Fruit fly (Drosophila melanogaster) whole organism, embryonic: ENCODE data around the gene ea.

Experiments
- Awh ChIP-seq: fragments of 200-800 bp; sonication (Bioruptor generic); IDR thresholded peaks from 2 replicates; pipeline ENCODE4, ENCODE4 v1.3.6; 2022; ENCODE audit warnings: missing biosample characterization, missing genetic modification characterization
- CG10147 ChIP-seq: fragments of 200-800 bp; sonication (Bioruptor generic); optimal IDR thresholded peaks from 2 replicates; lab custom pipeline; 2019; ENCODE audit warnings: missing biosample characterization, mild to moderate bottlenecking, missing genetic modification characterization, moderate library complexity
- CG10543 ChIP-seq: fragments of 200-800 bp; sonication (Bioruptor generic); optimal IDR thresholded peaks from 3 replicates; lab custom pipeline; 2017; ENCODE audit warnings: missing biosample characterization, mild to moderate bottlenecking, missing genetic modification characterization, moderate library complexity
- CG10979 ChIP-seq: fragments of 200-800 bp; sonication (Bioruptor generic); optimal IDR thresholded peaks from 2 replicates; lab custom pipeline; 2018; ENCODE audit warnings: missing biosample characterization, mild to moderate bottlenecking, missing genetic modification characterization, moderate library complexity
- CG12104 ChIP-seq: fragments of 200-800 bp; sonication (Bioruptor generic); optimal IDR thresholded peaks from 3 replicates; lab custom pipeline; 2016; ENCODE audit warnings: missing biosample characterization, missing genetic modification characterization
- CG13894 ChIP-seq: fragments of 200-800 bp; sonication (Bioruptor generic); optimal IDR thresholded peaks from 3 replicates; lab custom pipeline; 2018; ENCODE audit warnings: missing biosample characterization, mild to moderate bottlenecking, missing genetic modification characterization, moderate library complexity
- CG1602 ChIP-seq: fragments of 200-800 bp; sonication (Bioruptor generic); optimal IDR thresholded peaks from 3 replicates; lab custom pipeline; 2016; ENCODE audit warnings: missing biosample characterization, missing genetic modification characterization
- CG17829 ChIP-seq: fragments of 200-800 bp; optimal IDR thresholded peaks from 2 replicates; lab custom pipeline; 2019; ENCODE audit warnings: missing biosample characterization, mild to moderate bottlenecking, missing genetic modification characterization, moderate library complexity
- CG18476 ChIP-seq: fragments of 200-800 bp; sonication (Bioruptor generic); optimal IDR thresholded peaks from 2 replicates; lab custom pipeline; 2016; ENCODE audit warnings: missing biosample characterization, mild to moderate bottlenecking, missing genetic modification characterization
- CG2678 ChIP-seq: fragments of 200-800 bp; sonication (Bioruptor generic); optimal IDR thresholded peaks from 3 replicates; lab custom pipeline; 2019; ENCODE audit warnings: missing biosample characterization, mild to moderate bottlenecking, missing genetic modification characterization, moderate library complexity
- CG2875 ChIP-seq: fragments of 200-800 bp; sonication (Bioruptor generic); optimal IDR thresholded peaks from 2 replicates; lab custom pipeline; 2017; ENCODE audit warnings: missing biosample characterization, mild to moderate bottlenecking, missing genetic modification characterization, missing genetic modification reagents
- CG32772 ChIP-seq: fragments of 200-800 bp; sonication (Bioruptor generic); IDR thresholded peaks from 2 replicates; pipeline ENCODE4 v1.3.6; 2022; ENCODE audit warnings: missing biosample characterization, missing genetic modification characterization
- CG4404 ChIP-seq: fragments of 200-800 bp; sonication (Bioruptor generic); IDR thresholded peaks from 2 replicates; pipeline ENCODE4 v1.3.6; 2022; ENCODE audit warnings: missing biosample characterization, missing genetic modification characterization
- CG4730 ChIP-seq: fragments of 200-800 bp; sonication (Bioruptor generic); IDR thresholded peaks from 2 replicates; pipeline ENCODE4 v1.3.6; 2022; ENCODE audit warnings: missing biosample characterization, missing genetic modification characterization
- CG6854 ChIP-seq: fragments of 200-800 bp; sonication (Bioruptor generic); optimal IDR thresholded peaks from 3 replicates; lab custom pipeline; 2017; ENCODE audit warnings: missing biosample characterization, mild to moderate bottlenecking, missing genetic modification characterization
- CG8924 ChIP-seq: fragments of 200-800 bp; optimal IDR thresholded peaks from 3 replicates; lab custom pipeline; 2019; ENCODE audit warnings: missing biosample characterization, mild to moderate bottlenecking, missing genetic modification characterization, moderate library complexity
- CG9797 ChIP-seq: fragments of 200-800 bp; sonication (Bioruptor generic); optimal IDR thresholded peaks from 3 replicates; lab custom pipeline; 2018; ENCODE audit warnings: missing biosample characterization, mild to moderate bottlenecking, missing genetic modification characterization
- CG9817 ChIP-seq: fragments of 200-800 bp; sonication (Bioruptor generic); optimal IDR thresholded peaks from 2 replicates; lab custom pipeline; 2018; ENCODE audit warnings: missing biosample characterization, mild to moderate bottlenecking, missing genetic modification characterization, moderate library complexity
- Elba2 ChIP-seq: fragments of 200-800 bp; sonication (Bioruptor generic); optimal IDR thresholded peaks from 3 replicates; lab custom pipeline; 2016; ENCODE audit warnings: missing biosample characterization, missing genetic modification characterization
- Ets97D ChIP-seq: fragments of 200-800 bp; sonication (Bioruptor generic); optimal IDR thresholded peaks from 3 replicates; lab custom pipeline; 2016; ENCODE audit warnings: missing biosample characterization, missing genetic modification characterization
- Gsc ChIP-seq: fragments of 200-800 bp; sonication (Bioruptor generic); IDR thresholded peaks from 2 replicates; pipeline ENCODE4 v1.3.6; 2022; ENCODE audit warnings: missing biosample characterization, missing genetic modification characterization
- HLH4C ChIP-seq: fragments of 200-800 bp; sonication (Bioruptor generic); IDR thresholded peaks from 3 replicates; pipeline ENCODE4 v1.3.6; 2022; ENCODE audit warnings: missing biosample characterization, missing genetic modification characterization; ENCODE audit not compliant: partially characterized antibody
- HmgZ ChIP-seq: fragments of 200-800 bp; sonication (Bioruptor generic); optimal IDR thresholded peaks from 2 replicates; lab custom pipeline; 2018; ENCODE audit warnings: missing biosample characterization, mild to moderate bottlenecking, missing genetic modification characterization
- Hmx ChIP-seq: fragments of 200-800 bp; sonication (Bioruptor generic); optimal IDR thresholded peaks from 2 replicates; lab custom pipeline; 2016; ENCODE audit warnings: missing biosample characterization, missing genetic modification characterization
- NK7.1 ChIP-seq: fragments of 200-800 bp; sonication (Bioruptor generic); optimal IDR thresholded peaks from 3 replicates; lab custom pipeline; 2016; ENCODE audit warnings: missing biosample characterization, missing genetic modification characterization
- Neu2 ChIP-seq: fragments of 200-800 bp; sonication (Bioruptor generic); optimal IDR thresholded peaks from 3 replicates; lab custom pipeline; 2016; ENCODE audit warnings: missing biosample characterization, missing genetic modification characterization, borderline replicate concordance
- Nf-YC ChIP-seq: fragments of 200-800 bp; optimal IDR thresholded peaks from 3 replicates; lab custom pipeline; 2019; ENCODE audit warnings: missing biosample characterization, mild to moderate bottlenecking, missing genetic modification characterization, moderate library complexity
- Sin3A ChIP-seq: fragments of >200 bp; optimal IDR thresholded peaks from 2 replicates; lab custom pipeline; 2018
- Six4 ChIP-seq: fragments of 200-800 bp; sonication (Bioruptor generic); optimal IDR thresholded peaks from 2 replicates; lab custom pipeline; 2016; ENCODE audit warnings: missing biosample characterization, missing genetic modification characterization
- Vsx1 ChIP-seq: fragments of 200-800 bp; sonication (Bioruptor generic); optimal IDR thresholded peaks from 2 replicates; lab custom pipeline; 2017; ENCODE audit warnings: missing biosample characterization, mild to moderate bottlenecking, missing genetic modification characterization, missing genetic modification reagents
- ab ChIP-seq: fragments of 200-800 bp; sonication (Bioruptor generic); optimal IDR thresholded peaks from 2 replicates; lab custom pipeline; 2016; ENCODE audit warnings: missing biosample characterization, missing genetic modification characterization
- al ChIP-seq: fragments of 200-800 bp; sonication (Bioruptor generic); IDR thresholded peaks from 2 replicates; pipeline ENCODE4 v1.3.6; 2022; ENCODE audit warnings: missing biosample characterization, missing genetic modification characterization
- cato ChIP-seq: fragments of 200-800 bp; sonication (Bioruptor generic); optimal IDR thresholded peaks from 2 replicates; lab custom pipeline; 2016; ENCODE audit warnings: missing biosample characterization, missing genetic modification characterization, borderline replicate concordance
- chm ChIP-seq: fragments of 200-800 bp; sonication (Bioruptor generic); IDR thresholded peaks from 2 replicates; pipeline ENCODE4 v1.3.6; 2022; ENCODE audit warnings: missing biosample characterization, missing genetic modification characterization
- chn ChIP-seq: fragments of 200-800 bp; sonication (Bioruptor generic); optimal IDR thresholded peaks from 2 replicates; lab custom pipeline; 2016; ENCODE audit warnings: missing biosample characterization, missing genetic modification characterization
- cwo ChIP-seq: fragments of 200-800 bp; sonication (Bioruptor generic); optimal IDR thresholded peaks from 3 replicates; lab custom pipeline; 2017; ENCODE audit warnings: missing biosample characterization, missing genetic modification characterization, mild to moderate bottlenecking, moderate library complexity, missing genetic modification reagents
- dpn ChIP-seq, 2 experiments: fragments of 200-800 bp; sonication (Bioruptor generic); optimal IDR thresholded peaks; 3 replicates each; lab custom pipeline; 2016; ENCODE audit warnings: missing biosample characterization in 2 of 2, missing genetic modification characterization in 2 of 2
- gce ChIP-seq: fragments of 200-800 bp; sonication (Bioruptor generic); IDR thresholded peaks from 3 replicates; pipeline ENCODE4 v1.3.6; 2022; ENCODE audit warnings: missing biosample characterization, missing genetic modification characterization
- ham ChIP-seq: fragments of 200-800 bp; sonication (Bioruptor generic); IDR thresholded peaks from 2 replicates; pipeline ENCODE4 v1.3.6; 2022; ENCODE audit warnings: missing biosample characterization, missing genetic modification characterization
- ken ChIP-seq: fragments of 200-800 bp; sonication (Bioruptor generic); IDR thresholded peaks from 3 replicates; pipeline ENCODE4 v1.3.6; 2022; ENCODE audit warnings: missing biosample characterization, missing genetic modification characterization
- lab ChIP-seq: fragments of 200-800 bp; sonication (Bioruptor generic); optimal IDR thresholded peaks from 3 replicates; lab custom pipeline; 2017; ENCODE audit warnings: missing biosample characterization, missing genetic modification characterization, mild to moderate bottlenecking, moderate library complexity, missing genetic modification reagents
- lilli ChIP-seq: fragments of 200-800 bp; sonication (Bioruptor generic); optimal IDR thresholded peaks from 3 replicates; lab custom pipeline; 2016; ENCODE audit warnings: missing biosample characterization, missing genetic modification characterization
- mirr ChIP-seq: fragments of 200-800 bp; sonication (Bioruptor generic); optimal IDR thresholded peaks from 3 replicates; lab custom pipeline; 2018; ENCODE audit warnings: missing biosample characterization, mild to moderate bottlenecking, missing genetic modification characterization
- pros ChIP-seq: fragments of 200-800 bp; sonication (Bioruptor generic); optimal IDR thresholded peaks from 3 replicates; lab custom pipeline; 2019; ENCODE audit warnings: missing biosample characterization, mild to moderate bottlenecking, missing genetic modification characterization, moderate library complexity
- psq ChIP-seq: fragments of 200-800 bp; sonication (Bioruptor generic); optimal IDR thresholded peaks from 2 replicates; lab custom pipeline; 2017; ENCODE audit warnings: missing biosample characterization, missing genetic modification characterization
- row ChIP-seq: fragments of 200-800 bp; sonication (Bioruptor generic); IDR thresholded peaks from 3 replicates; pipeline ENCODE4 v1.3.6; 2022; ENCODE audit warnings: missing biosample characterization, missing genetic modification characterization
- scrt ChIP-seq: fragments of 200-800 bp; sonication (Bioruptor generic); optimal IDR thresholded peaks from 2 replicates; lab custom pipeline; 2018; ENCODE audit warnings: missing biosample characterization, mild to moderate bottlenecking, missing genetic modification characterization, moderate library complexity
- shn ChIP-seq: fragments of 200-800 bp; sonication (Bioruptor generic); optimal IDR thresholded peaks from 3 replicates; lab custom pipeline; 2016; ENCODE audit warnings: missing biosample characterization, missing genetic modification characterization
- tin ChIP-seq: fragments of 200-800 bp; sonication (Bioruptor generic); optimal IDR thresholded peaks from 3 replicates; lab custom pipeline; 2016; ENCODE audit warnings: missing biosample characterization, missing genetic modification characterization
- tup ChIP-seq: fragments of 200-800 bp; sonication (Bioruptor generic); optimal IDR thresholded peaks from 2 replicates; lab custom pipeline; 2016; ENCODE audit warnings: missing biosample characterization, mild to moderate bottlenecking, missing genetic modification characterization, moderate library complexity
- vfl ChIP-seq: fragments of 200-800 bp; sonication (Bioruptor generic); optimal IDR thresholded peaks from 2 replicates; lab custom pipeline; 2016; ENCODE audit warnings: missing biosample characterization, missing genetic modification characterization
- wek ChIP-seq: fragments of 200-800 bp; sonication (Bioruptor generic); optimal IDR thresholded peaks from 3 replicates; lab custom pipeline; 2018; ENCODE audit warnings: missing biosample characterization, mild to moderate bottlenecking, missing genetic modification characterization, moderate library complexity

ea gene

DNA sequence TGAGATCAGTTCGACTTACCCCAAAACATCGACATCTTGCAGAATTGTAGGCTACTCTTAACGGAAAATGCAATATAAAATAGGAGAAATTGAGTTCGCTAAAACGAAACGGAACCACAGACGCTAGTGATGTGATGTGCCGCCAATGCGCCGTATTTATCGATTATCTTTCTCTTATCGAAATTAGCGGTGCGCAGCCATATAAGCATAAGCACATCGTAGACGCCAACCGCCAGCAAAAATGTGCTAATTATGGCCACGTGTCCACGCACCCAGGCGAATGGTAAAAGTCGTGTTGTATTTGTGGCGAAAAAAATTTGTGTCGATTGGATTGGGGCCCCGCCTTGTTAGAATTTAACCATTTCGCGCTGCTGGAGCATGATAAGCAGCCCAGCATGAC, 4.5 kb downstream of the ea start, which contains the start of the genes Fkbp39 and Cyfip:
Gene Fkbp39, minus strand, starts transcription at position 140 of the 400 bp plus-strand sequence.
Gene Cyfip, plus strand, starts transcription at position 273 of the 400 bp plus-strand sequence.
- peak; percentile 41 to 57 for TF ChIP-seq dpn (GFP tag; optimal IDR thresholded peaks at IDR 0.05; lab: Kevin White, UChicago)
- TF ChIP-seq vfl (GFP tag; lab: Kevin White, UChicago): peak; percentile 61
- no peak for TF ChIP-seq CG10147 (GFP tag; lab: Kevin White, UChicago)
- TF ChIP-seq ken (GFP tag; lab: Robert Waterston, UW): peak; percentile 66; the same call in 2 of the 3 replicates
- no peak for TF ChIP-seq CG12104 (GFP tag; lab: Kevin White, UChicago)
- TF ChIP-seq wek (GFP tag; lab: Kevin White, UChicago): no peak
- no peak for TF ChIP-seq CG1602 (GFP tag; lab: Kevin White, UChicago)
- 0 out of 2 replicates have a peak, but pooled peaks have one; percentile 19 for TF ChIP-seq al (GFP tag; lab: Robert Waterston, UW)
- no peak for TF ChIP-seq CG18476
- TF ChIP-seq lilli (GFP tag; lab: Kevin White, UChicago): peak; percentile 74
- TF ChIP-seq CG8924: peak; percentile 40
- TF ChIP-seq chn (GFP tag; lab: Kevin White, UChicago): peak; percentile 8
- TF ChIP-seq CG13894: no peak
- no peak for TF ChIP-seq Neu2 (GFP tag; lab: Kevin White, UChicago)
- TF ChIP-seq CG2678 (tag; lab: Kevin White, UChicago): no peak
- no peak for TF ChIP-seq scrt (GFP tag; lab: Kevin White, UChicago)
- no peak for TF ChIP-seq ab
- no peak for TF ChIP-seq Vsx1
- TF ChIP-seq lab (GFP tag; lab: Kevin White, UChicago): no peak
- TF ChIP-seq CG6854 (GFP tag; lab: Kevin White, UChicago): no peak
- peak; percentile 40 for TF ChIP-seq tin (GFP tag; lab: Kevin White, UChicago)
- TF ChIP-seq row (GFP tag; lab: Robert Waterston, UW): peak; percentile 44; the same call in 2 of the 3 replicates
- TF ChIP-seq gce (GFP tag; lab: Robert Waterston, UW): no peak
- TF ChIP-seq CG4730 (GFP tag; lab: Robert Waterston, UW): no peak
- no peak for TF ChIP-seq cato
- TF ChIP-seq ham (GFP tag; lab: Robert Waterston, UW): no peak
- TF ChIP-seq psq: no peak
- TF ChIP-seq CG9817 (tag; lab: Kevin White, UChicago): peak; percentile 20
- no peak for TF ChIP-seq Gsc (GFP tag; lab: Robert Waterston, UW)
- TF ChIP-seq CG9797 (GFP tag; lab: Kevin White, UChicago): peak; percentile 87
- peak; percentile 77 for TF ChIP-seq CG17829
- no peak for TF ChIP-seq chm
- TF ChIP-seq Sin3A (lab: Kevin White, UChicago): peak; percentile 84
- TF ChIP-seq cwo (GFP tag; lab: Kevin White, UChicago): no peak
- no peak for TF ChIP-seq Hmx (GFP tag; lab: Kevin White, UChicago)
- no peak for TF ChIP-seq CG4404
- TF ChIP-seq Awh (GFP tag; lab: Robert Waterston, UW): no peak
- no peak for TF ChIP-seq NK7.1
- TF ChIP-seq shn (GFP tag; lab: Kevin White, UChicago): peak; percentile 49
- peak; percentile 21 for TF ChIP-seq mirr
- TF ChIP-seq CG10543 (GFP tag; lab: Kevin White, UChicago): peak; percentile 44
- peak; percentile 95 for TF ChIP-seq Ets97D (GFP tag; lab: Kevin White, UChicago)
- TF ChIP-seq Six4 (GFP tag; lab: Kevin White, UChicago): peak; percentile 36
- TF ChIP-seq tup (GFP tag; lab: Kevin White, UChicago): no peak
- TF ChIP-seq CG10979: peak; percentile 21
- TF ChIP-seq HmgZ (tag; lab: Kevin White, UChicago): peak; percentile 91
- no peak for TF ChIP-seq CG2875 (GFP tag; lab: Kevin White, UChicago)
- peak; percentile 35 for TF ChIP-seq Elba2
- no peak for TF ChIP-seq pros (GFP tag; lab: Kevin White, UChicago)
- no peak for TF ChIP-seq Nf-YC (tag; lab: Kevin White, UChicago)
- TF ChIP-seq HLH4C (GFP tag; lab: Robert Waterston, UW): peak; percentile 80
- TF ChIP-seq CG32772 (GFP tag; lab: Robert Waterston, UW): peak; percentile 78
